Fruit fly (Drosophila melanogaster) whole organism: ENCODE measurements around the gene NPFR.
A peak's percentile ranks its signal among the peaks of the same experiment; 100 is the strongest.

Source experiments
- CG8478 ChIP-seq: fragments of >200 bp; optimal IDR thresholded peaks from 2 replicates; lab custom pipeline; 2018; ENCODE audit warnings: inconsistent platforms
- Dll ChIP-seq: fragments of >200 bp; optimal IDR thresholded peaks from 2 replicates; lab custom pipeline; 2017
- EcR ChIP-seq, 2 experiments: fragments of >200 bp; optimal IDR thresholded peaks; 2 replicates each; lab custom pipeline; 2017; ENCODE audit warnings: missing biosample characterization in 2 of 2, missing genetic modification characterization in 2 of 2, missing genetic modification reagents in 2 of 2
- pan ChIP-seq: fragments of >200 bp; optimal IDR thresholded peaks from 2 replicates; lab custom pipeline; 2017
- psq ChIP-seq: fragments of >200 bp; optimal IDR thresholded peaks from 2 replicates; lab custom pipeline; 2017
- usp ChIP-seq: fragments of >200 bp; optimal IDR thresholded peaks from 2 replicates; lab custom pipeline; 2017; ENCODE audit warnings: missing biosample characterization, missing genetic modification characterization, mixed read lengths

Gene NPFR

DNA sequence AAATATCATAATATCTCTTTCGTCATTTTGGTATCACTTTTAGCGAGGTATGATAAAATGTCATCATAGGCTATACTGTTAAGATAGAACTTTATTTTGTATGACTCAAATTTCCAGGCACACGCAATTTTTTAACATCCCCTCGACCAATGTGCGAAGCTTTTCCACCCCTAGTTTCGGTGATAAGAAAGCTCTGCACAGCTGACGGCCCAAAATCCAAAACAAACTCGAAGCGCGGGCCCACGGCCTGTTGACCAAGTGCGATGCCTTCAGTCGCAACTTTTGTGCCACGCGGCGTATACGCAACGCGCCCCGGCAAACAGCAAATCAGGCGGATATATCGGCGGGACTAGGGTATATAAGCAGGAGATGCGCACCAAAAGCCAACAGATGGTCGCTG is at the start of gene NPFR:
TSS of gene NPFR (plus strand) at position 301 of the 400 bp plus-strand sequence.
- TF ChIP-seq usp = no peak

- no peak for TF ChIP-seq CG8478 (lab: Kevin White, UChicago)
- TF ChIP-seq EcR (GFP tag; optimal IDR thresholded peaks at IDR 0.05; lab: Kevin White, UChicago) = no peak
- TF ChIP-seq Dll = no peak
- TF ChIP-seq usp = no peak
- TF ChIP-seq pan (lab: Kevin White, UChicago) = no peak
- no peak for TF ChIP-seq psq (lab: Kevin White, UChicago)
Observed at dm6 chr3R:6141768-6142167, 45.3 kb upstream of the NPFR start.

DNA sequence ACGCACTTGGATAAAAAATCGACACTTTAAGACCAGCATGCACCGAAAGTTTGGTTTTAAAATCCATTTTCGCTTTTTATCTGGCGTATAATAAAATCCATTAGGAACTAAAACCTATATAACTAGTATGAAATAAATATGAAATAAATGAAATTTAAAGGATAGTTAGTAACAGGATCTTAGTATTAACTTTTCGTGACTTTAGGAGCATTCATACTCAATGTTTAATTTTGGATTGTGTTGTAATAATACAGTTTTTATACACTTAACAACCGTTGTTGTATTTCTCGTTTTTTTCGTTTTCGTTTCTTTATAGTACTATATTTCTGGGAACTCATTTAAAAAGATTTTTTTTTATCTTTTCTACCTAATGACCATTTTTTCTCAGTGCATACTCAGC is 38.0 kb upstream of the NPFR start:
- TF ChIP-seq pan (lab: Kevin White, UChicago) = no peak
- no peak for TF ChIP-seq EcR (GFP tag; optimal IDR thresholded peaks at IDR 0.05; lab: Kevin White, UChicago)
- TF ChIP-seq psq (lab: Kevin White, UChicago) = no peak
- TF ChIP-seq usp = no peak
- no peak for TF ChIP-seq Dll
- no peak for TF ChIP-seq CG8478 (lab: Kevin White, UChicago)

- TF ChIP-seq psq (lab: Kevin White, UChicago) (no peak), Dll (no peak)
Observed at dm6 chr3R:6149593-6149992, 37.5 kb upstream of the NPFR start.

DNA sequence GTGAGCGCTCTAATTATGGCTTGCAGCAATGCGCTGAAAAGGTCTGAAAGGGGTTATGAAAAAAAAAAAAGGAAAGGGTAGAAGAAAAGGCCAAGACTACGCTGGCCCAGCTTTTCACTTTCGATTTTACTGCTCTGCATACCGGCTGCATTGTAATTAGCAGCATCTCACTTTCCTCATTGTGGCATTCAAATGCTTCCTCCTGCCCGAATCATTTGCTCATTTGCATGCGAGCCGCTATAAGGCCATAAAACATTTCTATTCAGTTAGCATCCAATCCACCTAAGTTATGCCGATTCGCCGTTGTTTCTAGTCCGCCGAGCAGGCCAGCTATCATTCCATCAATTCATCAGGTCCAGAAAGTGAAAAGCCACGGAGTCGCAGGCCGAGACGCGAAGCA is 33.5 kb upstream of the NPFR start:
- TF ChIP-seq EcR (GFP tag; optimal IDR thresholded peaks at IDR 0.05; lab: Kevin White, UChicago) (no peak), psq (lab: Kevin White, UChicago) (no peak), CG8478 (lab: Kevin White, UChicago) (no peak), Dll (no peak), pan (lab: Kevin White, UChicago) (no peak), usp (no peak)

DNA sequence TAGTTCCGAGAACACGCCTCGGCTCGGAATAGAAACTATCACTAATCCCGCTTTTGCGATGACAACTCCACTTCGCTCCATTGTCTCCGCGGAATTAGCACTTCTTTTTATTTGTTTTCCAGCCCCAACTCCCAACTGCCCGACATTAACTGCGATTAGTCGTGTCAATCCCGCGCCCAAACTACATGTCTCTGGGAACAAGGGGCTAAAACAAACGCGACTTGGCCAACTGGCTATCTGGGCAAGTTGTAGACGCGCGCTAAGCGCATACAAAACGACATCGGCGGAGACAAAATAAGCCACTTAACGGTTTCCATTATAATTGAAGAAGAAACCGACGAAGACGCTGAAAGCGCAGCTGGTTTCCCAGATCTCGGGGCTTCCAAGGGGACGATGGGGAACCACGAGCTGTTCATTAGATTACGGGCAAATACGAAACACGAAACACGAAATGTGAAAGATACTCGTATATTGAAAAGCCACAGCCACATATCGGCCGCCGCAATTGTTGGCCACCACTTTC is 32.3 kb upstream of the NPFR start:
- TF ChIP-seq psq (lab: Kevin White, UChicago) (no peak), usp (no peak), pan (lab: Kevin White, UChicago) (no peak), Dll (no peak)

- no peak for TF ChIP-seq Dll
- peak in 1 of 2 experiments; percentile 61 for TF ChIP-seq EcR (GFP tag; optimal IDR thresholded peaks at IDR 0.05; lab: Kevin White, UChicago)
Observed at dm6 chr3R:6156963-6157498, 30.1 kb upstream of the NPFR start, which contains the start of gene CG31559. Gene CG31559 (minus strand): TSS chr3R:6157235.

DNA sequence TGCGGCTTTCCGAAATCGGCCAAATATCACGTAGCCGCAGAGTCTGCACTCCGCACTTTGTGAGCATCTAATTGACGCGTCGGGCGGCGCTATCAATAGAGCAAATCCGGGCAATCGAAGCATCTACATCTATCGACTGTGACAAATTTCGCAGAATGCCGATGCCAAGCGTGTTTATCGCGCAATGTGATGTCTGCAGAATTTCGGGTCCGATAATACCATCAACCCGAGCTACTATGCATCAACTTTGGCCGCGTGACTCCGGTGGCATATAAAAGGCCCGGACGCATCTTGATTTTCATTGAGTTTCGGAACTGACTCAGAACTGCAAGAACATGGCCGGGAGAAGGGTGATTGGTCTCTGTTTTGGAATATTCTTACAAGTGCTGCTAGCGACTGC is 19.9 kb upstream of the NPFR start, which contains the start of gene CG1077:
TSS of gene CG1077 (plus strand) at position 301 of the 400 bp plus-strand sequence.
- TF ChIP-seq pan (lab: Kevin White, UChicago) = no peak
- TF ChIP-seq psq (lab: Kevin White, UChicago) = no peak
- no peak for TF ChIP-seq EcR (GFP tag; optimal IDR thresholded peaks at IDR 0.05; lab: Kevin White, UChicago)
- TF ChIP-seq Dll = no peak
- no peak for TF ChIP-seq CG8478 (lab: Kevin White, UChicago)
- no peak for TF ChIP-seq usp

- no peak for TF ChIP-seq pan (lab: Kevin White, UChicago)
- TF ChIP-seq psq (lab: Kevin White, UChicago) = no peak
- TF ChIP-seq usp = no peak
- TF ChIP-seq EcR (GFP tag; optimal IDR thresholded peaks at IDR 0.05; lab: Kevin White, UChicago) = no peak
Observed at dm6 chr3R:6170737-6171136, 16.4 kb upstream of the NPFR start.

- TF ChIP-seq CG8478 (lab: Kevin White, UChicago) = no peak
- TF ChIP-seq pan (lab: Kevin White, UChicago) = no peak
- TF ChIP-seq psq (lab: Kevin White, UChicago) = no peak
- TF ChIP-seq EcR (GFP tag; optimal IDR thresholded peaks at IDR 0.05; lab: Kevin White, UChicago) = no peak
- TF ChIP-seq Dll = no peak
- TF ChIP-seq usp = no peak
Observed at dm6 chr3R:6173249-6173648, 13.9 kb upstream of the NPFR start, which contains the start of gene Osi1. Gene Osi1 (plus strand): TSS chr3R:6173549.

dm6 chr3R:6182511-6182910 is 4.6 kb upstream of the NPFR start:
- no peak for TF ChIP-seq pan (lab: Kevin White, UChicago)
- no peak for TF ChIP-seq Dll
- no peak for TF ChIP-seq CG8478 (lab: Kevin White, UChicago)
- TF ChIP-seq usp = no peak
- no peak for TF ChIP-seq EcR (GFP tag; optimal IDR thresholded peaks at IDR 0.05; lab: Kevin White, UChicago)
- no peak for TF ChIP-seq psq (lab: Kevin White, UChicago)

- TF ChIP-seq Dll = no peak
- TF ChIP-seq psq (lab: Kevin White, UChicago) = no peak
- TF ChIP-seq CG8478 (lab: Kevin White, UChicago) = no peak
- TF ChIP-seq usp = no peak
- no peak for TF ChIP-seq pan (lab: Kevin White, UChicago)
- no peak for TF ChIP-seq EcR (GFP tag; optimal IDR thresholded peaks at IDR 0.05; lab: Kevin White, UChicago)
Observed at dm6 chr3R:6196416-6196815, 9.3 kb downstream of the NPFR start.

- TF ChIP-seq psq (lab: Kevin White, UChicago) (no peak), EcR (GFP tag; optimal IDR thresholded peaks at IDR 0.05; lab: Kevin White, UChicago) (no peak), Dll (no peak), pan (lab: Kevin White, UChicago) (no peak), usp (no peak), CG8478 (lab: Kevin White, UChicago) (no peak)
Observed at dm6 chr3R:6198488-6198892, 11.4 kb downstream of the NPFR start, which contains the start of gene Osi24. Gene Osi24 (plus strand): TSS chr3R:6198811.
